Worm (Caenorhabditis elegans): ENCODE data around the gene T26H5.4.

DNA sequence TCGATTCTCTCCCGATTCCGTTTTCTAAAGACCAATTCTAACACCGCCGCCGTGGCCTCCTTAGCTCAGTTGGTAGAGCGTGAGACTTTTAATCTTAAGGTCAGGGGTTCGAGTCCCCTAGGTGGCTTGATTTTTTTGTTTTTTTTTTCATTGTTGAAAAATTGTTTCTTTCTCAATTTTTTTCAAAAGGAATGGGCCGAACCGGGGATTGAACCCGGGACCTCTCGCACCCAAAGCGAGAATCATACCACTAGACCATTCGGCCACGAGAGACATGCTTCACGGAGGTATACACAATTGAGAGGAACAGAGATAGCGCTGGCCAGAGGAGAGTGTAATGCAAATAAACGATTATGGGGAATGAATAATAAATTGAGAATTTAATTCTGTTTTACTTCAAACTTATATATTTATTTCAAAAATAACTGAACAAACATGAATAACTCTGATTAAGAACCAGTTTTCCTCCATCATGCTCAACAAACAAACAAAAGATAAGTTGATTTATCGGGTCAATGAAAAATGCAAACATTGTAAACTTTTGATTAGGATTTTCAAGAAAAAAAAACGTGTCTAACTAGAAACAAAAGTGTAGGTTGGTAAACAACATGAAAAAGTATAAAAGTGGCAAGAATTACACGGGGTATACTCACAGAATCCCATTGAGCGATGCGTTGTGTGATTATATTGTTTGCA lies 16.7 kb upstream of the T26H5.4 start, which contains the start of gene pqn-71:
- TF ChIP-seq sea-2 (GFP tag; IDR thresholded peaks at IDR 0.05), result peak; percentile 71; the same call in 1 of the 2 replicates
- peak; percentile 92 for TF ChIP-seq B0035.1 (tag; optimal IDR thresholded peaks at IDR 0.05)
- TF ChIP-seq ztf-3 (GFP tag; optimal IDR thresholded peaks at IDR 0.05), result peak; percentile 54
- peak; percentile 86 for TF ChIP-seq ztf-18 (tag; optimal IDR thresholded peaks at IDR 0.05)
- no peak for TF ChIP-seq F55B11.4 (tag; optimal IDR thresholded peaks at IDR 0.05; ENCODE audit: borderline replicate concordance, insufficient read depth)
- peak; percentile 90 for TF ChIP-seq T26A5.8 (tag; optimal IDR thresholded peaks at IDR 0.05)
- TF ChIP-seq pha-4 (tag; optimal IDR thresholded peaks at IDR 0.05), result peak; percentile 6
- peak; percentile 89; the same call in 1 of the 2 replicates for TF ChIP-seq ceh-58 (GFP tag; IDR thresholded peaks at IDR 0.05)
- peak; percentile 80 for TF ChIP-seq ztf-28 (GFP tag; IDR thresholded peaks at IDR 0.05)
- no peak for TF ChIP-seq F57C9.4 (tag; optimal IDR thresholded peaks at IDR 0.05)
- peak; percentile 95 for TF ChIP-seq aptf-3 (GFP tag; IDR thresholded peaks at IDR 0.05)
